Fruit fly (Drosophila melanogaster): ENCODE measurements around the gene BomBc3.

BomBc3 gene

DNA sequence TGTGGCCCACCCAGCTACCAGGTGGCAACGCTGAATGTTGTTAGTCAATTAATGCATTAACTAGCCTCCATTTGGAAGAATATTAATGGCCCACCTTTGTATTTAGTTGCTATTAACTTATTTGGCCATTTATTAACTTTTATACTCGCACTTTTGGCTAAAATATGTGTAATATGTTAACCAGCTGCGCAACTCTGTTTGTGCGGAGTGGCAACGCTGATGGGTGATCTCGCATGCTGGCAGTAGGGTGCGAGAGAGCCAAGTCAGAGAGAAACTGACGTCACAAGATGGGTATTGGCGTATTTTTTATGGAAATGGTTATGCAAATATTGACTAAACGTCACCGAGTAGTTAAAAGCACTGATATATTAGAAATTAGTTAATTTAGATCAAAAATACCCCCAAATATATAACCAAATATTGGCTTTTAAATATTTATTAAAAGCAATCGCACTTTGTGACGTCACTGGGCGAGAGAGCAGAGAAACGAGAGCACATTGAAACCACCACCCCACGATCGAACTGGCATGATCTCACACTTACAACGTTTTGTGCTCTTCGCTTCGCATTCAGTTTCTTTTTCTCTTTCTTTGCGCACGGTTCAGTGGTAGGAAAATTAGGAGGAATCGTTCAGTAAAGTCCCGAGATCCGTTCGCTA lies 45.1 kb upstream of the BomBc3 start, which contains the start of gene how (continued):
- TF ChIP-seq Sox15 (GFP tag; optimal IDR thresholded peaks at IDR 0.05) (peak; percentile 20), Sox14 (GFP tag; optimal IDR thresholded peaks at IDR 0.05) (peak; percentile 4), CG8319 (GFP tag; optimal IDR thresholded peaks at IDR 0.05) (no peak), CG10631 (GFP tag; optimal IDR thresholded peaks at IDR 0.05) (peak; percentile 19), Eip78C (GFP tag) (peak; percentile 78), Smox (GFP tag; optimal IDR thresholded peaks at IDR 0.05) (no peak), CG34406 (GFP tag; optimal IDR thresholded peaks at IDR 0.05) (peak; percentile 46), CG6792 (GFP tag; optimal IDR thresholded peaks at IDR 0.05) (no peak), CG10669 (GFP tag; optimal IDR thresholded peaks at IDR 0.05) (no peak), spab (GFP tag; optimal IDR thresholded peaks at IDR 0.05) (no peak), fkh (GFP tag; optimal IDR thresholded peaks at IDR 0.05) (peak; percentile 7)

DNA sequence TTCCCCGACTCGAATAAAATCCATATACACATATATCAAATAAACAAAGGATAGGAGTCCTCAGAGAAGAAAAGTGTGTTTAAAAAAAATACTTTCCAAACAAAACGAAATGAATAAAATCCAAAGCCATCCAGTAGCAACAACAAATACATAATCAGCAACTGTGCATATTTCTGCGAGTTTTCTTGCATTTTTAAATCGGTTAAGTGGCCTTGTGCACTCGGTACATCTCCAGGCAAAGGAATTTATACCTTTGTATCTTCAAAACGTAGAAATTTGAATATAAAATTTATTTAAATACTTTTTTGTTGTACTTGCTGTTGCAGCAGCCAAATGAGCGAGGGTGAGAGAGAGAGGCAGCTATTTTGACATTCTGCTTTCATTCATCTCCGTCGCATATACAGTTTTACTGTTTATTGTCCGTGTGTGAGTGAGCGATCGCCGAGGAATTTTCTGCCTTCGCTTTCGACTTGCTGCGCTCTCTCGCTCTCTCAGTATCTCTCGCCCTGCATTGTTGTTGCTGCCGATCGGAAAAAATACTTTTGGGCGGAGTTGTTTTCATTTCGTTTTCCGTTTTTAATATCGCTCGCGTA lies 44.5 kb upstream of the BomBc3 start:
- peak; percentile 0 for TF ChIP-seq dsx (GFP tag; optimal IDR thresholded peaks at IDR 0.05; ENCODE audit: poor library complexity, severe bottlenecking)
- TF ChIP-seq CG15336 (GFP tag; IDR thresholded peaks at IDR 0.05) = 0 out of 2 replicates have a peak, but pooled peaks have one; percentile 8
- peak in 1 of 2 experiments; percentile 2 for TF ChIP-seq ss (GFP tag; optimal IDR thresholded peaks at IDR 0.05)
- no peak for TF ChIP-seq OdsH (GFP tag; optimal IDR thresholded peaks at IDR 0.05)
- peak; percentile 71 for TF ChIP-seq Eip78C (GFP tag)
- no peak for TF ChIP-seq vri (GFP tag; optimal IDR thresholded peaks at IDR 0.05)
- no peak for TF ChIP-seq eg (GFP tag; IDR thresholded peaks at IDR 0.05)
- no peak for TF ChIP-seq CG7368 (GFP tag; optimal IDR thresholded peaks at IDR 0.05)
- TF ChIP-seq Lpt (GFP tag; optimal IDR thresholded peaks at IDR 0.05) = no peak
- peak; percentile 74 for TF ChIP-seq achi (GFP tag; optimal IDR thresholded peaks at IDR 0.05)
- TF ChIP-seq Hr4 (GFP tag; optimal IDR thresholded peaks at IDR 0.05) = no peak
- no peak for TF ChIP-seq Met (GFP tag; optimal IDR thresholded peaks at IDR 0.05)
- no peak for TF ChIP-seq dac (GFP tag; optimal IDR thresholded peaks at IDR 0.05)
- no peak for TF ChIP-seq Eip75B (GFP tag; optimal IDR thresholded peaks at IDR 0.05)

DNA sequence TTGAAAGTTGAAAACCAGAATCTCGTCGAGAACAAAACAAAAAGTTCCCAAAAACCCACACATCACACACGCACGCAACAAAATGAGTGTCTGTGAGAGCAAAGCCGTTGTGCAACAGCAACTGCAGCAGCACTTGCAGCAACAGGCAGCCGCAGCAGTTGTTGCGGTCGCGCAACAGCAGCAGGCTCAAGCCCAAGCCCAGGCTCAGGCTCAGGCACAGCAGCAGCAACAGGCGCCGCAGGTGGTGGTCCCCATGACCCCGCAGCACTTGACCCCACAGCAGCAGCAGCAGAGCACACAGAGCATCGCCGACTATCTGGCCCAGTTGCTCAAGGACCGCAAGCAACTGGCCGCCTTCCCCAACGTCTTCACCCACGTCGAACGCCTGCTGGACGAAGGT lies 43.9 kb upstream of the BomBc3 start:
- TF ChIP-seq CG34406 (GFP tag; optimal IDR thresholded peaks at IDR 0.05) (no peak), fd59A (GFP tag; optimal IDR thresholded peaks at IDR 0.05) (no peak), svp (GFP tag) (peak; percentile 77), CG6163 (GFP tag; IDR thresholded peaks at IDR 0.05) (peak; percentile 9; the same call in 1 of the 3 replicates)

DNA sequence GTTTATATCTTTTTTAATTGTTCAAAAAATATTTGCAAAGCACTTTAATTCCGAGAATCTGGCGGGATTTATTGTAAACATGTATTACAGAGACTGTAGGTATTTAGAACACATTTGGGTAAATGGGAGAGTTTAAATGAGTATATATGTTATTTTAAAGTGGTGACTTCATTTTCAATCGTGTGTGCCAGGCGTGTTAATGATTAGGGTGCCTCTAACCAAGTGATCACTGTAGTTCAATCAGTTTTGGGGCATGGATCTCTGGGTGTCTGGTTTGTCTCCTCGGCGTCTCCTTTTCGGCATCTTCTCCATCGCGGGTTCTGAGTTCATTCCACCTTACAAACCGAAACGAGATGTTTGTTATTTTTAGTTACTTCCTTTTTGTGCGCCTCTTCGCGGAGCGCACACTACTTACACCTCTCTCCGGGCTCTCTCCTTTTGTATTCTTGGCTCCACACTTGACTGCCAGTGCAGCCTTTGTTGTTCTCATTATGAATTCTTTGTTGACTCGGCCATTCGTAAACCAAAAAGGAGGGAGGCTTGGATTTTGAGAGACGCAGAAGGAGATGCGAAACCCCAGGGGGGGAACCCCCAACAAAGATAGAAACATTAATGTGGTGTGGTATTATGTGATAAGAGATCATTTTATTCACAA lies 43.0 kb upstream of the BomBc3 start:
- peak; percentile 0 for TF ChIP-seq acj6 (GFP tag; optimal IDR thresholded peaks at IDR 0.05)
- peak; percentile 31 for TF ChIP-seq CG31627 (GFP tag; optimal IDR thresholded peaks at IDR 0.05)
- no peak for TF ChIP-seq Eip93F (GFP tag; optimal IDR thresholded peaks at IDR 0.05)
- peak; percentile 9 for TF ChIP-seq pdm3 (GFP tag; optimal IDR thresholded peaks at IDR 0.05)
- TF ChIP-seq OdsH (GFP tag; optimal IDR thresholded peaks at IDR 0.05) = no peak
- TF ChIP-seq dsx (GFP tag; optimal IDR thresholded peaks at IDR 0.05; ENCODE audit: poor library complexity, severe bottlenecking) = peak; percentile 67
- peak; percentile 32 to 43 for TF ChIP-seq ss (GFP tag; optimal IDR thresholded peaks at IDR 0.05)
- TF ChIP-seq Hr39 (GFP tag; optimal IDR thresholded peaks at IDR 0.05) = peak; percentile 40
- TF ChIP-seq CG10669 (GFP tag; optimal IDR thresholded peaks at IDR 0.05) = no peak
- peak; percentile 39 for TF ChIP-seq vri (GFP tag; optimal IDR thresholded peaks at IDR 0.05)
- TF ChIP-seq CG6163 (GFP tag; IDR thresholded peaks at IDR 0.05) = peak; percentile 63
- TF ChIP-seq fd59A (GFP tag; optimal IDR thresholded peaks at IDR 0.05) = no peak
- TF ChIP-seq lz (GFP tag; optimal IDR thresholded peaks at IDR 0.05) = peak; percentile 32
- peak; percentile 35 for TF ChIP-seq Met (GFP tag; optimal IDR thresholded peaks at IDR 0.05)
- peak; percentile 76 for TF ChIP-seq Eip78C (GFP tag)
- no peak for TF ChIP-seq Hr4 (GFP tag; optimal IDR thresholded peaks at IDR 0.05)
- TF ChIP-seq topi (GFP tag; optimal IDR thresholded peaks at IDR 0.05) = peak; percentile 10
- no peak for TF ChIP-seq CG3032 (tag; optimal IDR thresholded peaks at IDR 0.05)
- TF ChIP-seq fkh (GFP tag; optimal IDR thresholded peaks at IDR 0.05) = peak; percentile 14
- TF ChIP-seq Sox14 (GFP tag; optimal IDR thresholded peaks at IDR 0.05) = peak; percentile 62
- peak; percentile 62 for TF ChIP-seq Sox102F (GFP tag; optimal IDR thresholded peaks at IDR 0.05)
- TF ChIP-seq cyc (GFP tag; optimal IDR thresholded peaks at IDR 0.05) = peak; percentile 40
- no peak for TF ChIP-seq Ets96B (tag; optimal IDR thresholded peaks at IDR 0.05)
- TF ChIP-seq CG3919 (GFP tag; optimal IDR thresholded peaks at IDR 0.05) = peak; percentile 34
- peak; percentile 29 for TF ChIP-seq Smox (GFP tag; optimal IDR thresholded peaks at IDR 0.05)
- peak; percentile 31 for TF ChIP-seq esn (GFP tag; optimal IDR thresholded peaks at IDR 0.05)
- TF ChIP-seq svp (GFP tag) = peak; percentile 66
- TF ChIP-seq CG10631 (GFP tag; optimal IDR thresholded peaks at IDR 0.05) = peak; percentile 31
- peak; percentile 29 for TF ChIP-seq Lpt (GFP tag; optimal IDR thresholded peaks at IDR 0.05)
